Comparison of ENCODE assay signal across 5 fruit fly cellular contexts in genomic region chr2L:11219446-11220038, dm6.
TF ChIP-seq lines count a peak whose summit lies in the region.

No protein-coding gene starts in this region.

- TF ChIP-seq CTCF in whole organism, embryonic (GFP tag; optimal IDR thresholded peaks at IDR 0.05; lab: Kevin White, UChicago): no peak

TF ChIP-seq in whole organism, adult, 20 proteins besides CTCF, POLR2A, EP300 and RAD21 (continues in another document):
- TF ChIP-seq bab1 (GFP tag; optimal IDR thresholded peaks at IDR 0.05; lab: Kevin White, UChicago): no peak
- TF ChIP-seq CG1620 (GFP tag; optimal IDR thresholded peaks at IDR 0.05; lab: Kevin White, UChicago): no peak
- TF ChIP-seq pad (GFP tag; optimal IDR thresholded peaks at IDR 0.05; lab: Kevin White, UChicago): no peak
- TF ChIP-seq CG33017 (tag; optimal IDR thresholded peaks at IDR 0.05; lab: Kevin White, UChicago): peak; percentile 7
- peak; percentile 35 for TF ChIP-seq Clk (GFP tag; optimal IDR thresholded peaks at IDR 0.05; lab: Kevin White, UChicago)
- peak; percentile 68 for TF ChIP-seq tj (GFP tag; optimal IDR thresholded peaks at IDR 0.05; lab: Kevin White, UChicago)
- TF ChIP-seq CG14711 (tag; optimal IDR thresholded peaks at IDR 0.05; lab: Kevin White, UChicago): peak; percentile 21
- peak; percentile 58 for TF ChIP-seq toe (GFP tag; optimal IDR thresholded peaks at IDR 0.05; lab: Kevin White, UChicago)
- no peak for TF ChIP-seq Crg-1 (GFP tag; optimal IDR thresholded peaks at IDR 0.05; lab: Kevin White, UChicago)
- no peak for TF ChIP-seq ovo (GFP tag; optimal IDR thresholded peaks at IDR 0.05; lab: Kevin White, UChicago)
- TF ChIP-seq Mnt (GFP tag; optimal IDR thresholded peaks at IDR 0.05; lab: Kevin White, UChicago): no peak
- TF ChIP-seq CG12768 (GFP tag; optimal IDR thresholded peaks at IDR 0.05; lab: Kevin White, UChicago): peak; percentile 17
- no peak for TF ChIP-seq kay (GFP tag; lab: Kevin White, UChicago; ENCODE audit: borderline replicate concordance)
- TF ChIP-seq cnc (optimal IDR thresholded peaks at IDR 0.05; lab: Kevin White, UChicago): no peak
- peak; percentile 19 for TF ChIP-seq CG11617 (GFP tag; optimal IDR thresholded peaks at IDR 0.05; lab: Kevin White, UChicago)
- peak; percentile 57 for TF ChIP-seq CG7101 (tag; optimal IDR thresholded peaks at IDR 0.05; lab: Kevin White, UChicago)
- TF ChIP-seq CG7045 (GFP tag; optimal IDR thresholded peaks at IDR 0.05; lab: Kevin White, UChicago): peak; percentile 69
- peak; percentile 4 for TF ChIP-seq Hr96 (GFP tag; optimal IDR thresholded peaks at IDR 0.05; lab: Kevin White, UChicago)

TF ChIP-seq in whole organism, embryonic, 481 proteins besides CTCF, POLR2A, EP300 and RAD21 (continues in another document):
- TF ChIP-seq CG6689 (GFP tag; IDR thresholded peaks at IDR 0.05; lab: Robert Waterston, UW): peak; percentile 60
- TF ChIP-seq Sox102F (GFP tag; optimal IDR thresholded peaks at IDR 0.05; lab: Kevin White, UChicago): peak; percentile 73
- TF ChIP-seq CG8924 (tag; optimal IDR thresholded peaks at IDR 0.05; lab: Kevin White, UChicago): peak; percentile 47
- no peak for TF ChIP-seq pnt (GFP tag; optimal IDR thresholded peaks at IDR 0.05; lab: Kevin White, UChicago)
- peak; percentile 71 for TF ChIP-seq nom (GFP tag; optimal IDR thresholded peaks at IDR 0.05; lab: Kevin White, UChicago)
- TF ChIP-seq tap (tag; optimal IDR thresholded peaks at IDR 0.05; lab: Kevin White, UChicago): peak; percentile 54
- peak in 1 of 2 experiments; percentile 34 for TF ChIP-seq Hr78 (GFP tag; optimal IDR thresholded peaks at IDR 0.05; lab: Kevin White, UChicago)
- peak; percentile 21 for TF ChIP-seq NfI (GFP tag; optimal IDR thresholded peaks at IDR 0.05; lab: Kevin White, UChicago)
- TF ChIP-seq slbo (GFP tag; IDR thresholded peaks at IDR 0.05; lab: Robert Waterston, UW): peak; percentile 42; the same call in 1 of the 2 replicates
- TF ChIP-seq CG17361 (GFP tag; IDR thresholded peaks at IDR 0.05; lab: Robert Waterston, UW): peak; percentile 49
- TF ChIP-seq pita (GFP tag; optimal IDR thresholded peaks at IDR 0.05; lab: Kevin White, UChicago): no peak
- peak; percentile 44 for TF ChIP-seq nmo (GFP tag; optimal IDR thresholded peaks at IDR 0.05; lab: Kevin White, UChicago)
- peak; percentile 27 to 63 for TF ChIP-seq bsh (GFP tag; optimal IDR thresholded peaks at IDR 0.05; lab: Kevin White, UChicago)
- peak; percentile 75 for TF ChIP-seq CG13424 (tag; optimal IDR thresholded peaks at IDR 0.05; lab: Kevin White, UChicago)
- no peak for TF ChIP-seq Sry-δ (GFP tag; optimal IDR thresholded peaks at IDR 0.05; lab: Kevin White, UChicago)
- peak; percentile 76 for TF ChIP-seq CG31441 (GFP tag; IDR thresholded peaks at IDR 0.05; lab: Robert Waterston, UW)
- TF ChIP-seq CG2678 (tag; optimal IDR thresholded peaks at IDR 0.05; lab: Kevin White, UChicago): peak; percentile 71
- no peak for TF ChIP-seq CG6654 (GFP tag; optimal IDR thresholded peaks at IDR 0.05; lab: Kevin White, UChicago)

TF ChIP-seq in whole organism, prepupa, 60 proteins besides CTCF, POLR2A, EP300 and RAD21 (continues in another document):
- TF ChIP-seq CG8319 (GFP tag; optimal IDR thresholded peaks at IDR 0.05; lab: Kevin White, UChicago) (peak; percentile 72), dsx (GFP tag; optimal IDR thresholded peaks at IDR 0.05; lab: Kevin White, UChicago; ENCODE audit: poor library complexity, severe bottlenecking) (peak; percentile 84), Ets96B (tag; optimal IDR thresholded peaks at IDR 0.05; lab: Kevin White, UChicago) (peak; percentile 88), CG8632 (GFP tag; optimal IDR thresholded peaks at IDR 0.05; lab: Kevin White, UChicago) (peak; percentile 83), topi (GFP tag; optimal IDR thresholded peaks at IDR 0.05; lab: Kevin White, UChicago) (peak; percentile 84), eg (GFP tag; IDR thresholded peaks at IDR 0.05; lab: Robert Waterston, UW) (peak; percentile 67; the same call in 2 of the 3 replicates), CG11294 (GFP tag; IDR thresholded peaks at IDR 0.05; lab: Robert Waterston, UW) (peak; percentile 63), CG1621 (tag; optimal IDR thresholded peaks at IDR 0.05; lab: Kevin White, UChicago) (peak; percentile 66), CG10631 (GFP tag; optimal IDR thresholded peaks at IDR 0.05; lab: Kevin White, UChicago) (peak; percentile 87), CG3032 (tag; optimal IDR thresholded peaks at IDR 0.05; lab: Kevin White, UChicago) (peak; percentile 89), CG7368 (GFP tag; optimal IDR thresholded peaks at IDR 0.05; lab: Kevin White, UChicago) (peak; percentile 64), CG11902 (GFP tag; optimal IDR thresholded peaks at IDR 0.05; lab: Kevin White, UChicago) (peak; percentile 71), CG6792 (GFP tag; optimal IDR thresholded peaks at IDR 0.05; lab: Kevin White, UChicago) (peak; percentile 85), CG6276 (GFP tag; optimal IDR thresholded peaks at IDR 0.05; lab: Kevin White, UChicago) (peak; percentile 53), cyc (GFP tag; optimal IDR thresholded peaks at IDR 0.05; lab: Kevin White, UChicago) (peak; percentile 83), OdsH (GFP tag; optimal IDR thresholded peaks at IDR 0.05; lab: Kevin White, UChicago) (peak; percentile 85), Lpt (GFP tag; optimal IDR thresholded peaks at IDR 0.05; lab: Kevin White, UChicago) (peak; percentile 67), CG32006 (GFP tag; optimal IDR thresholded peaks at IDR 0.05; lab: Kevin White, UChicago) (peak; percentile 84), Ets21C (GFP tag; optimal IDR thresholded peaks at IDR 0.05; lab: Kevin White, UChicago) (peak; percentile 68)

TF ChIP-seq in whole organism, pupa, 21 proteins besides CTCF, POLR2A, EP300 and RAD21:
- peak; percentile 85 for TF ChIP-seq CG15710 (tag; optimal IDR thresholded peaks at IDR 0.05; lab: Kevin White, UChicago)
- peak; percentile 15; the same call in 1 of the 3 replicates for TF ChIP-seq fd96Ca (GFP tag; IDR thresholded peaks at IDR 0.05; lab: Robert Waterston, UW)
- peak; percentile 39 for TF ChIP-seq gl (tag; optimal IDR thresholded peaks at IDR 0.05; lab: Kevin White, UChicago)
- peak; percentile 88 for TF ChIP-seq CG8159 (tag; optimal IDR thresholded peaks at IDR 0.05; lab: Kevin White, UChicago)
- peak; percentile 74 for TF ChIP-seq Snoo (tag; optimal IDR thresholded peaks at IDR 0.05; lab: Kevin White, UChicago)
- peak; percentile 75 for TF ChIP-seq CG8301 (tag; optimal IDR thresholded peaks at IDR 0.05; lab: Kevin White, UChicago)
- no peak for TF ChIP-seq EcR (GFP tag; optimal IDR thresholded peaks at IDR 0.05; lab: Kevin White, UChicago)
- TF ChIP-seq CG32121 (GFP tag; IDR thresholded peaks at IDR 0.05; lab: Robert Waterston, UW): peak; percentile 70
- TF ChIP-seq CG34367 (tag; optimal IDR thresholded peaks at IDR 0.05; lab: Kevin White, UChicago): peak; percentile 79
- peak; percentile 53 for TF ChIP-seq rn (GFP tag; IDR thresholded peaks at IDR 0.05; lab: Robert Waterston, UW)
- TF ChIP-seq D1 (tag; optimal IDR thresholded peaks at IDR 0.05; lab: Kevin White, UChicago): peak; percentile 86
- peak; percentile 74 for TF ChIP-seq Pif1B (GFP tag; optimal IDR thresholded peaks at IDR 0.05; lab: Kevin White, UChicago)
- TF ChIP-seq CG4496 (GFP tag; IDR thresholded peaks at IDR 0.05; lab: Robert Waterston, UW): peak; percentile 70; the same call in 2 of the 3 replicates
- TF ChIP-seq CG14655 (GFP tag; optimal IDR thresholded peaks at IDR 0.05; lab: Kevin White, UChicago): peak; percentile 84
- TF ChIP-seq CG13204 (GFP tag; optimal IDR thresholded peaks at IDR 0.05; lab: Kevin White, UChicago): peak; percentile 61
- peak; percentile 79 for TF ChIP-seq Pif1A (GFP tag; optimal IDR thresholded peaks at IDR 0.05; lab: Kevin White, UChicago)
- peak; percentile 57 for TF ChIP-seq CG12605 (GFP tag; IDR thresholded peaks at IDR 0.05; lab: Robert Waterston, UW)
- peak; percentile 87 for TF ChIP-seq CG9948 (tag; optimal IDR thresholded peaks at IDR 0.05; lab: Kevin White, UChicago)
- peak; percentile 88 for TF ChIP-seq CG17806 (tag; optimal IDR thresholded peaks at IDR 0.05; lab: Kevin White, UChicago)
- no peak for TF ChIP-seq CG10348 (GFP tag; IDR thresholded peaks at IDR 0.05; lab: Robert Waterston, UW)
- peak; percentile 61 for TF ChIP-seq Ets98B (GFP tag; IDR thresholded peaks at IDR 0.05; lab: Robert Waterston, UW)
TF ChIP-seq in whole organism, pupa: peak in this region for 19.

TF ChIP-seq in whole organism, wandering third instar larva, 38 proteins besides CTCF, POLR2A, EP300 and RAD21 (continues in another document):
- TF ChIP-seq Hr78 (GFP tag; optimal IDR thresholded peaks at IDR 0.05; lab: Kevin White, UChicago) (no peak), Dfd (GFP tag; optimal IDR thresholded peaks at IDR 0.05; lab: Kevin White, UChicago) (no peak), Hnf4 (GFP tag; optimal IDR thresholded peaks at IDR 0.05; lab: Kevin White, UChicago) (peak; percentile 78), br (GFP tag; optimal IDR thresholded peaks at IDR 0.05; lab: Kevin White, UChicago) (peak; percentile 80), Vsx2 (GFP tag; optimal IDR thresholded peaks at IDR 0.05; lab: Kevin White, UChicago; ENCODE audit: partially characterized antibody) (no peak), Mio (GFP tag; optimal IDR thresholded peaks at IDR 0.05; lab: Kevin White, UChicago) (no peak), jim (GFP tag; optimal IDR thresholded peaks at IDR 0.05; lab: Kevin White, UChicago) (no peak), sage (GFP tag; optimal IDR thresholded peaks at IDR 0.05; lab: Kevin White, UChicago) (peak; percentile 57), ey (GFP tag; optimal IDR thresholded peaks at IDR 0.05; lab: Kevin White, UChicago) (peak; percentile 86), brk (GFP tag; optimal IDR thresholded peaks at IDR 0.05; lab: Kevin White, UChicago) (peak; percentile 75), woc (GFP tag; optimal IDR thresholded peaks at IDR 0.05; lab: Kevin White, UChicago) (peak; percentile 89), OdsH (GFP tag; optimal IDR thresholded peaks at IDR 0.05; lab: Kevin White, UChicago) (peak; percentile 92), Abd-B (GFP tag; optimal IDR thresholded peaks at IDR 0.05; lab: Kevin White, UChicago) (no peak), GATAd (GFP tag; optimal IDR thresholded peaks at IDR 0.05; lab: Kevin White, UChicago) (no peak), fru (GFP tag; optimal IDR thresholded peaks at IDR 0.05; lab: Kevin White, UChicago) (peak; percentile 89), psq (GFP tag; optimal IDR thresholded peaks at IDR 0.05; lab: Kevin White, UChicago) (peak; percentile 80), foxo (GFP tag; optimal IDR thresholded peaks at IDR 0.05; lab: Kevin White, UChicago) (peak in 1 of 2 experiments; percentile 83), h (GFP tag; optimal IDR thresholded peaks at IDR 0.05; lab: Kevin White, UChicago) (peak; percentile 92), lola (GFP tag; optimal IDR thresholded peaks at IDR 0.05; lab: Kevin White, UChicago) (no peak), N (GFP tag; optimal IDR thresholded peaks at IDR 0.05; lab: Kevin White, UChicago) (no peak), Myc (optimal IDR thresholded peaks at IDR 0.05; lab: Kevin White, UChicago) (no peak), CG9705 (GFP tag; optimal IDR thresholded peaks at IDR 0.05; lab: Kevin White, UChicago) (peak; percentile 80), dl (GFP tag; optimal IDR thresholded peaks at IDR 0.05; lab: Kevin White, UChicago; ENCODE audit: insufficient read depth in 1 of 2, partially characterized antibody in 2 of 2) (no peak)
